Fruit fly (Drosophila melanogaster) whole organism, embryonic: ENCODE data around the gene Vps2.

Experiments used
- CG10366 ChIP-seq: fragments of 200-800 bp; sonication (Bioruptor generic); IDR thresholded peaks from 2 replicates; pipeline ENCODE4 v1.3.6; 2022; ENCODE audit warnings: missing biosample characterization, missing genetic modification characterization
- CG10654 ChIP-seq: fragments of 200-800 bp; sonication (Bioruptor generic); optimal IDR thresholded peaks from 2 replicates; lab custom pipeline; 2016; ENCODE audit warnings: missing biosample characterization, missing genetic modification characterization
- CG12071 ChIP-seq: fragments of 200-800 bp; sonication (Bioruptor generic); optimal IDR thresholded peaks from 3 replicates; lab custom pipeline; 2018; ENCODE audit warnings: missing biosample characterization, mild to moderate bottlenecking, missing genetic modification characterization
- CG13424 ChIP-seq: fragments of 200-800 bp; sonication (Bioruptor generic); optimal IDR thresholded peaks from 2 replicates; lab custom pipeline; 2019; ENCODE audit warnings: missing biosample characterization, mild to moderate bottlenecking, missing genetic modification characterization, moderate library complexity
- CG14441 ChIP-seq: fragments of 200-800 bp; sonication (Bioruptor generic); IDR thresholded peaks from 2 replicates; pipeline ENCODE4 v1.3.6; 2022; ENCODE audit warnings: missing biosample characterization, missing genetic modification characterization
- CG14860 ChIP-seq: fragments of 200-800 bp; sonication (Bioruptor generic); IDR thresholded peaks from 3 replicates; pipeline ENCODE4 v1.3.6; 2022; ENCODE audit warnings: missing biosample characterization, missing genetic modification characterization; ENCODE audit not compliant: partially characterized antibody
- CG1603 ChIP-seq: fragments of 200-800 bp; sonication (Bioruptor generic); optimal IDR thresholded peaks from 2 replicates; lab custom pipeline; 2019; ENCODE audit warnings: missing biosample characterization, mild to moderate bottlenecking, missing genetic modification characterization, moderate library complexity
- CG16813 ChIP-seq: fragments of 200-800 bp; sonication (Bioruptor generic); IDR thresholded peaks from 3 replicates; pipeline ENCODE4 v1.3.6; 2022; ENCODE audit warnings: missing biosample characterization, missing genetic modification characterization; ENCODE audit not compliant: partially characterized antibody
- CG18011 ChIP-seq: fragments of 200-800 bp; sonication (Bioruptor generic); optimal IDR thresholded peaks from 2 replicates; lab custom pipeline; 2017; ENCODE audit warnings: missing biosample characterization, missing genetic modification characterization, mild to moderate bottlenecking, moderate library complexity, missing genotype
- CG18262 ChIP-seq: fragments of 200-800 bp; optimal IDR thresholded peaks from 3 replicates; lab custom pipeline; 2019; ENCODE audit warnings: missing biosample characterization, mild to moderate bottlenecking, missing genetic modification characterization, moderate library complexity
- CG18619 ChIP-seq: fragments of 200-800 bp; sonication (Bioruptor generic); optimal IDR thresholded peaks from 3 replicates; lab custom pipeline; 2017; ENCODE audit warnings: missing biosample characterization, mild to moderate bottlenecking, missing genetic modification characterization
- CG2202 ChIP-seq: fragments of 200-800 bp; sonication (Bioruptor generic); optimal IDR thresholded peaks from 2 replicates; lab custom pipeline; 2018; ENCODE audit warnings: missing biosample characterization, mild to moderate bottlenecking, missing genetic modification characterization
- CG6854 ChIP-seq: fragments of 200-800 bp; sonication (Bioruptor generic); optimal IDR thresholded peaks from 3 replicates; lab custom pipeline; 2017; ENCODE audit warnings: missing biosample characterization, mild to moderate bottlenecking, missing genetic modification characterization
- CG7372 ChIP-seq: fragments of 200-800 bp; sonication (Bioruptor generic); IDR thresholded peaks from 2 replicates; pipeline ENCODE4 v1.3.6; 2022; ENCODE audit warnings: missing biosample characterization, missing genetic modification characterization
- CG7987 ChIP-seq: fragments of 200-800 bp; sonication (Bioruptor generic); optimal IDR thresholded peaks from 2 replicates; lab custom pipeline; 2018; ENCODE audit warnings: missing biosample characterization, mild to moderate bottlenecking, missing genetic modification characterization, moderate library complexity
- CG9215 ChIP-seq: fragments of 200-800 bp; sonication (Bioruptor generic); IDR thresholded peaks from 2 replicates; pipeline ENCODE4 v1.3.6; 2022; ENCODE audit warnings: missing biosample characterization, missing genetic modification characterization
- CG9876 ChIP-seq: fragments of 200-800 bp; sonication (Bioruptor generic); optimal IDR thresholded peaks from 2 replicates; lab custom pipeline; 2016; ENCODE audit warnings: missing biosample characterization, missing genetic modification characterization
- CHES-1-like ChIP-seq: fragments of 200-800 bp; sonication (Bioruptor generic); optimal IDR thresholded peaks from 2 replicates; lab custom pipeline; 2016; ENCODE audit warnings: missing biosample characterization, missing genetic modification characterization
- CTCF ChIP-seq: fragments of 200-800 bp; sonication (Bioruptor generic); optimal IDR thresholded peaks from 2 replicates; lab custom pipeline; 2017; ENCODE audit warnings: missing biosample characterization, mild to moderate bottlenecking, missing genetic modification characterization, moderate library complexity
- ERR ChIP-seq: fragments of 200-800 bp; sonication (Bioruptor generic); optimal IDR thresholded peaks from 2 replicates; lab custom pipeline; 2016; ENCODE audit warnings: missing biosample characterization, missing genetic modification characterization
- HLHmδ ChIP-seq: fragments of 200-800 bp; sonication (Bioruptor generic); optimal IDR thresholded peaks from 2 replicates; lab custom pipeline; 2018; ENCODE audit warnings: missing biosample characterization, mild to moderate bottlenecking, missing genetic modification characterization, moderate library complexity
- HmgD ChIP-seq: fragments of 200-800 bp; sonication (Bioruptor generic); optimal IDR thresholded peaks from 3 replicates; lab custom pipeline; 2016; ENCODE audit warnings: missing biosample characterization, missing genetic modification characterization
- Med ChIP-seq: fragments of 200-800 bp; sonication (Bioruptor generic); peaks from one replicate; lab custom pipeline; 2016; ENCODE audit warnings: missing biosample characterization, missing genetic modification characterization, mild to moderate bottlenecking, inconsistent platforms, moderate library complexity
- Mrtf ChIP-seq: fragments of 200-800 bp; sonication (Bioruptor generic); IDR thresholded peaks from 3 replicates; pipeline ENCODE4 v1.3.6; 2022; ENCODE audit warnings: missing biosample characterization, missing genetic modification characterization
- NK7.1 ChIP-seq: fragments of 200-800 bp; sonication (Bioruptor generic); optimal IDR thresholded peaks from 3 replicates; lab custom pipeline; 2016; ENCODE audit warnings: missing biosample characterization, missing genetic modification characterization
- Nf-YB ChIP-seq: fragments of 200-800 bp; sonication (Bioruptor generic); optimal IDR thresholded peaks from 3 replicates; lab custom pipeline; 2019; ENCODE audit warnings: missing biosample characterization, mild to moderate bottlenecking, missing genetic modification characterization, moderate library complexity
- Ptx1 ChIP-seq: fragments of 200-800 bp; sonication (Bioruptor generic); IDR thresholded peaks from 2 replicates; pipeline ENCODE4 v1.3.6; 2022; ENCODE audit warnings: missing biosample characterization, missing genetic modification characterization
- Sox100B ChIP-seq: fragments of 200-800 bp; sonication (Bioruptor generic); optimal IDR thresholded peaks from 3 replicates; lab custom pipeline; 2018; ENCODE audit warnings: missing biosample characterization, mild to moderate bottlenecking, missing genetic modification characterization
- cato ChIP-seq: fragments of 200-800 bp; sonication (Bioruptor generic); optimal IDR thresholded peaks from 2 replicates; lab custom pipeline; 2016; ENCODE audit warnings: missing biosample characterization, missing genetic modification characterization, borderline replicate concordance
- ci ChIP-seq: fragments of 200-800 bp; sonication (Bioruptor generic); IDR thresholded peaks from 3 replicates; pipeline ENCODE4 v1.3.6; 2022; ENCODE audit warnings: missing biosample characterization, missing genetic modification characterization
- crp ChIP-seq, 2 experiments: fragments of 200-800 bp; sonication (Bioruptor generic); optimal IDR thresholded peaks; 2 replicates in 1 of 2; 3 replicates in 1 of 2; lab custom pipeline; 2017; ENCODE audit warnings: missing biosample characterization in 2 of 2, missing genetic modification characterization in 2 of 2, mild to moderate bottlenecking in 1 of 2, moderate library complexity in 1 of 2
- cwo ChIP-seq: fragments of 200-800 bp; sonication (Bioruptor generic); optimal IDR thresholded peaks from 3 replicates; lab custom pipeline; 2017; ENCODE audit warnings: missing biosample characterization, missing genetic modification characterization, mild to moderate bottlenecking, moderate library complexity, missing genetic modification reagents
- fu2 ChIP-seq: fragments of 200-800 bp; sonication (Bioruptor generic); optimal IDR thresholded peaks from 2 replicates; lab custom pipeline; 2016; ENCODE audit warnings: missing biosample characterization, missing genetic modification characterization
- gce ChIP-seq: fragments of 200-800 bp; sonication (Bioruptor generic); IDR thresholded peaks from 3 replicates; pipeline ENCODE4 v1.3.6; 2022; ENCODE audit warnings: missing biosample characterization, missing genetic modification characterization
- jing ChIP-seq: fragments of 200-800 bp; sonication (Bioruptor generic); optimal IDR thresholded peaks from 2 replicates; lab custom pipeline; 2018; ENCODE audit warnings: missing biosample characterization, mild to moderate bottlenecking, missing genetic modification characterization
- kay ChIP-seq: fragments of 200-800 bp; sonication (Bioruptor generic); optimal IDR thresholded peaks from 2 replicates; lab custom pipeline; 2016; ENCODE audit warnings: missing biosample characterization, missing genetic modification characterization
- klu ChIP-seq: fragments of 200-800 bp; sonication (Bioruptor generic); IDR thresholded peaks from 2 replicates; pipeline ENCODE4 v1.3.6; 2022; ENCODE audit warnings: missing biosample characterization, missing genetic modification characterization
- lola ChIP-seq, 3 experiments: fragments of >200 bp in 2 of 3; fragments of 200-800 bp in 1 of 3; sonication (Bioruptor generic) in 1 of 3; optimal IDR thresholded peaks; 2 replicates each; lab custom pipeline; 2017 to 2019; ENCODE audit warnings: missing biosample characterization in 3 of 3, missing genetic modification characterization in 3 of 3, mild to moderate bottlenecking in 1 of 3, moderate library complexity in 1 of 3
- maf-S ChIP-seq: fragments of 200-800 bp; sonication (Bioruptor generic); optimal IDR thresholded peaks from 2 replicates; lab custom pipeline; 2016; ENCODE audit warnings: missing biosample characterization, missing genetic modification characterization
- mirr ChIP-seq: fragments of 200-800 bp; sonication (Bioruptor generic); optimal IDR thresholded peaks from 3 replicates; lab custom pipeline; 2018; ENCODE audit warnings: missing biosample characterization, mild to moderate bottlenecking, missing genetic modification characterization
- nom ChIP-seq: fragments of 200-800 bp; sonication (Bioruptor generic); optimal IDR thresholded peaks from 2 replicates; lab custom pipeline; 2017; ENCODE audit warnings: missing biosample characterization, missing genetic modification characterization, mild to moderate bottlenecking, moderate library complexity, missing genetic modification reagents
- org-1 ChIP-seq: fragments of 200-800 bp; sonication (Bioruptor generic); optimal IDR thresholded peaks from 2 replicates; lab custom pipeline; 2017; ENCODE audit warnings: missing biosample characterization, missing genetic modification characterization
- pho ChIP-seq: fragments of 200-800 bp; sonication (Bioruptor generic); optimal IDR thresholded peaks from 2 replicates; lab custom pipeline; 2016; ENCODE audit warnings: missing biosample characterization, missing genetic modification characterization
- pita ChIP-seq: fragments of 200-800 bp; sonication (Bioruptor generic); optimal IDR thresholded peaks from 2 replicates; lab custom pipeline; 2017; ENCODE audit warnings: missing biosample characterization, mild to moderate bottlenecking, missing genetic modification characterization
- prd ChIP-seq, 3 experiments: fragments of >200 bp in 2 of 3; fragments of 200-800 bp in 1 of 3; sonication (Bioruptor generic) in 1 of 3; optimal IDR thresholded peaks in 2 of 3; IDR thresholded peaks in 1 of 3; 2 replicates in 2 of 3; 3 replicates in 1 of 3; pipeline versions ENCODE4 v1.3.6 to Lab custom; 2017 to 2022; ENCODE audit warnings: missing biosample characterization in 1 of 3, missing genetic modification characterization in 1 of 3
- schlank ChIP-seq: fragments of 200-800 bp; sonication (Bioruptor generic); optimal IDR thresholded peaks from 2 replicates; lab custom pipeline; 2018; ENCODE audit warnings: missing biosample characterization, mild to moderate bottlenecking, missing genetic modification characterization
- sim ChIP-seq: fragments of 200-800 bp; sonication (Bioruptor generic); IDR thresholded peaks from 2 replicates; pipeline ENCODE4 v1.3.6; 2022; ENCODE audit warnings: missing biosample characterization, missing genetic modification characterization
- usp ChIP-seq: fragments of >200 bp; optimal IDR thresholded peaks from 2 replicates; lab custom pipeline; 2017; ENCODE audit warnings: missing biosample characterization, missing genetic modification characterization
- vfl ChIP-seq: fragments of 200-800 bp; sonication (Bioruptor generic); optimal IDR thresholded peaks from 2 replicates; lab custom pipeline; 2016; ENCODE audit warnings: missing biosample characterization, missing genetic modification characterization

Gene Vps2

DNA sequence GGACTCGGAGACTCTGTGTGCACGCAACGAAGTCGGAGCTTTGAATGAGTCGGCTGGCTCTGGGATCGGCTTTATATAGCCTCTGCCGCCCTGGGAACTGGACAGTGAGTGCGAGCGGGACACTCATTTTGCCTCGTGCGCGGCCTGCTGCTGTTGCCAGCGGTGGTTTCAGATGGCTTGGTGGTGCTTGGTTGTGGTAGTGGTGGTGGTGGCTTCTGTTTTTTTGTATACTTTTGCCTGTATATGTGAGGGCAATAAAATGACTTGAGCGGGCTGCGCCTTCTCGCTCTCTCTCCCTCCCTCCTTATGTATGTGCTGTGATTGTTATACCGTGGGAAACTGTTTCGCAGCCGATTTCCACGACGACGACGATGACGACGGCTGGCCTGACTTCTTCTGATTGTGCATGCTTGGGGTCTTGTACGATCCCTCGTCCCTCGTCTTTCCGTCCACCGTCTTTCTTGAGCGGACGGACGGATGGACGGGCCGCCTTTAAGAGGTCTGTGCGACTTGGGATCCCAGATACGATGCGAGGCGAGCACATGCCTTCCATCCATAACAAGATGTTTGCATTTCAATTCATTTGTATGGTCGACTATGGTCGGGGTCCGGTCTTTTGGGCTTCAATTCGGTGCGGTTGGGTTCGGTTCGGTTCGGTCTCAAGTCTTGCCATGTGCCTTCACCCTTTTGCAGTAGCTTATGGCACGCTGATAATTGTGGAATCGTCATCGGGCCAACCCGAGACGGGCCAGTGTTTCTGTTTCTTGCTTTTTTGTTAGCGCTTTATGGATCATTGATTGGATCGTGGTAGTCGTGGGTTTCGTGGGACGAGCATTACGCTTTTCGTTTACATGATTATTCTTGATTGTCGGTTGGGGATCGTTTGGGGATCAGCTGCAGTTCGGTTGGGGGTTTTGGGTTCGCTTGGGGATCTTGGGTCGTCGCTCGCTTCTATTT lies 46.4 kb upstream of the Vps2 start (continued):
- TF ChIP-seq pho (GFP tag; lab: Kevin White, UChicago) (no peak), klu (GFP tag; lab: Robert Waterston, UW) (no peak), sim (GFP tag; lab: Robert Waterston, UW) (no peak), CG7987 (GFP tag; lab: Kevin White, UChicago) (no peak), crp (GFP tag; optimal IDR thresholded peaks at IDR 0.05; lab: Kevin White, UChicago) (no peak), cato (no peak), HLHmδ (GFP tag; lab: Kevin White, UChicago) (peak; percentile 100), CG13424 (tag; lab: Kevin White, UChicago) (peak; percentile 6), CTCF (GFP tag; lab: Kevin White, UChicago) (no peak), kay (GFP tag; lab: Kevin White, UChicago) (peak; percentile 48), ci (GFP tag; lab: Robert Waterston, UW) (peak; percentile 72; the same call in 2 of the 3 replicates), CG18619 (GFP tag; lab: Kevin White, UChicago) (no peak), CHES-1-like (no peak), Sox100B (GFP tag; lab: Kevin White, UChicago) (no peak), CG2202 (tag; lab: Kevin White, UChicago) (peak; percentile 6), mirr (GFP tag; lab: Kevin White, UChicago) (peak; percentile 55), Ptx1 (GFP tag; lab: Robert Waterston, UW) (no peak), CG14860 (no peak), CG18011 (GFP tag; lab: Kevin White, UChicago) (no peak), CG12071 (GFP tag; lab: Kevin White, UChicago) (no peak), vfl (no peak), CG6854 (GFP tag; lab: Kevin White, UChicago) (no peak), CG9876 (GFP tag; lab: Kevin White, UChicago) (no peak), pita (GFP tag; lab: Kevin White, UChicago) (no peak), gce (GFP tag; lab: Robert Waterston, UW) (peak; percentile 61; the same call in 2 of the 3 replicates), cwo (GFP tag; lab: Kevin White, UChicago) (peak; percentile 76), CG10366 (no peak), maf-S (GFP tag; lab: Kevin White, UChicago) (no peak), schlank (tag; lab: Kevin White, UChicago) (no peak), CG1603 (no peak), fu2 (GFP tag; lab: Kevin White, UChicago) (no peak), Med (peak; percentile 76), NK7.1 (peak; percentile 23), CG9215 (GFP tag; lab: Robert Waterston, UW) (no peak), Mrtf (GFP tag; lab: Robert Waterston, UW) (no peak), ERR (GFP tag; lab: Kevin White, UChicago) (no peak), nom (GFP tag; lab: Kevin White, UChicago) (peak; percentile 81), CG14441 (no peak), Nf-YB (GFP tag; lab: Kevin White, UChicago) (peak; percentile 58), CG18262 (peak; percentile 21), CG10654 (no peak), usp (GFP tag; lab: Kevin White, UChicago) (no peak), HmgD (GFP tag; lab: Kevin White, UChicago) (no peak), org-1 (GFP tag; lab: Kevin White, UChicago) (no peak), CG16813 (GFP tag; lab: Robert Waterston, UW) (no peak), lola (GFP tag; optimal IDR thresholded peaks at IDR 0.05; lab: Kevin White, UChicago) (no peak), prd (optimal IDR thresholded peaks at IDR 0.05; lab: Kevin White, UChicago) (no peak), prd (GFP tag; IDR thresholded peaks at IDR 0.05; lab: Robert Waterston, UW) (no peak), jing (GFP tag; lab: Kevin White, UChicago) (no peak), CG7372 (GFP tag; lab: Robert Waterston, UW) (no peak)
